Worm (Caenorhabditis elegans) whole organism, young adult: ENCODE measurements around the gene F38A5.22.

Experiments used
- C17E4.6 ChIP-seq: fragments of 200-800 bp; sonication (Bioruptor generic); IDR thresholded peaks from 2 replicates; pipeline ENCODE4 v1.3.6; 2022; ENCODE audit warnings: missing genetic modification reagents, missing genetic modification characterization, missing compliant biosample characterization
- F10E7.11 ChIP-seq: sonication (generic microtip); optimal IDR thresholded peaks from 2 replicates; lab custom pipeline; 2017; ENCODE audit warnings: mild to moderate bottlenecking, missing genetic modification characterization, moderate library complexity, missing compliant biosample characterization
- F33H1.4 ChIP-seq: fragments of 200-800 bp; sonication (Bioruptor generic); IDR thresholded peaks from 2 replicates; pipeline ENCODE4 v1.3.6; 2022; ENCODE audit warnings: missing genetic modification reagents, missing genetic modification characterization, missing compliant biosample characterization
- F52B5.7 ChIP-seq: sonication (generic microtip); optimal IDR thresholded peaks from 2 replicates; lab custom pipeline; 2016; ENCODE audit warnings: mild to moderate bottlenecking, missing genetic modification characterization, missing compliant biosample characterization
- F57A8.1 ChIP-seq: fragments of 200-800 bp; sonication (Bioruptor generic); optimal IDR thresholded peaks from 2 replicates; lab custom pipeline; 2018; ENCODE audit warnings: mild to moderate bottlenecking, missing genetic modification characterization, moderate library complexity, missing compliant biosample characterization
- K12H6.12 ChIP-seq: fragments of 200-800 bp; sonication (Bioruptor generic); optimal IDR thresholded peaks from 2 replicates; lab custom pipeline; 2018; ENCODE audit warnings: mild to moderate bottlenecking, missing genetic modification characterization, missing compliant biosample characterization
- T07F8.4 ChIP-seq: sonication (generic microtip); optimal IDR thresholded peaks from 2 replicates; lab custom pipeline; 2016; ENCODE audit warnings: mild to moderate bottlenecking, missing genetic modification characterization, moderate library complexity, missing compliant biosample characterization
- Y67H2A.10 ChIP-seq: fragments of 200-800 bp; sonication (Bioruptor generic); conservative IDR thresholded peaks from 2 replicates; pipeline ENCODE4 v1.3.6; 2022; ENCODE audit warnings: missing genetic modification reagents, missing genetic modification characterization, missing compliant biosample characterization
- Y95B8A.8 ChIP-seq: fragments of 200-800 bp; sonication (Bioruptor generic); IDR thresholded peaks from 2 replicates; pipeline ENCODE4 v1.3.6; 2022; ENCODE audit warnings: missing genetic modification reagents, missing genetic modification characterization, missing compliant biosample characterization
- ZK185.1 ChIP-seq: sonication (generic microtip); optimal IDR thresholded peaks from 2 replicates; lab custom pipeline; 2016; ENCODE audit warnings: mild to moderate bottlenecking, missing genetic modification characterization, missing compliant biosample characterization; ENCODE audit not compliant: poor library complexity, severe bottlenecking
- aptf-2 ChIP-seq: fragments of 200-800 bp; sonication (Bioruptor generic); conservative IDR thresholded peaks from 2 replicates; pipeline ENCODE4 v1.3.6; 2022; ENCODE audit warnings: missing genetic modification reagents, missing genetic modification characterization, missing compliant biosample characterization
- aptf-3 ChIP-seq: fragments of 200-800 bp; sonication (Bioruptor generic); IDR thresholded peaks from 2 replicates; pipeline ENCODE4 v1.3.6; 2022; ENCODE audit warnings: missing genetic modification characterization, missing compliant biosample characterization
- athp-1 ChIP-seq: sonication (generic microtip); optimal IDR thresholded peaks from 2 replicates; lab custom pipeline; 2017; ENCODE audit warnings: mild to moderate bottlenecking, missing genetic modification characterization, missing compliant biosample characterization
- attf-5 ChIP-seq: fragments of 200-800 bp; sonication (Bioruptor generic); optimal IDR thresholded peaks from 2 replicates; lab custom pipeline; 2018; ENCODE audit warnings: mild to moderate bottlenecking, missing genetic modification characterization, missing compliant biosample characterization
- attf-6 ChIP-seq: fragments of 200-800 bp; sonication (Bioruptor generic); IDR thresholded peaks from 2 replicates; pipeline ENCODE4 v1.3.6; 2022; ENCODE audit warnings: missing genetic modification reagents, missing genetic modification characterization, missing compliant biosample characterization
- bed-2 ChIP-seq: fragments of 200-800 bp; sonication (Bioruptor generic); IDR thresholded peaks from 2 replicates; pipeline ENCODE4 v1.3.6; 2022; ENCODE audit warnings: missing genetic modification reagents, missing genetic modification characterization, missing compliant biosample characterization
- cebp-1 ChIP-seq, 2 experiments: fragments of 200-800 bp in 1 of 2; sonication (Bioruptor generic) in 1 of 2; sonication (generic microtip) in 1 of 2; IDR thresholded peaks in 1 of 2; optimal IDR thresholded peaks in 1 of 2; 2 replicates each; pipeline versions ENCODE4 v1.3.6 to Lab custom; 2017 to 2022; ENCODE audit warnings: missing compliant biosample characterization in 2 of 2, missing genetic modification characterization in 2 of 2, mild to moderate bottlenecking in 1 of 2, missing genetic modification reagents in 1 of 2, moderate library complexity in 1 of 2
- cebp-2 ChIP-seq: fragments of 200-800 bp; sonication (Bioruptor generic); IDR thresholded peaks from 2 replicates; pipeline ENCODE4 v1.3.6; 2022; ENCODE audit warnings: missing genetic modification characterization, missing compliant biosample characterization
- ceh-40 ChIP-seq: fragments of 200-800 bp; sonication (Bioruptor generic); IDR thresholded peaks from 2 replicates; pipeline ENCODE4 v1.3.6; 2022; ENCODE audit warnings: missing genetic modification characterization, missing compliant biosample characterization
- ceh-79 ChIP-seq: sonication (generic microtip); optimal IDR thresholded peaks from 2 replicates; lab custom pipeline; 2017; ENCODE audit warnings: mild to moderate bottlenecking, missing genetic modification characterization, missing compliant biosample characterization
- ceh-91 ChIP-seq: fragments of 200-800 bp; sonication (Bioruptor generic); IDR thresholded peaks from 2 replicates; pipeline ENCODE4 v1.3.6; 2022; ENCODE audit warnings: missing genetic modification reagents, missing genetic modification characterization, missing compliant biosample characterization
- die-1 ChIP-seq: sonication (generic microtip); optimal IDR thresholded peaks from 2 replicates; lab custom pipeline; 2016; ENCODE audit warnings: missing genotype, mild to moderate bottlenecking, missing genetic modification characterization, missing compliant biosample characterization
- dox-1 ChIP-seq: fragments of 200-800 bp; sonication (Bioruptor generic); IDR thresholded peaks from 2 replicates; pipeline ENCODE4 v1.3.6; 2022; ENCODE audit warnings: missing genetic modification reagents, missing genetic modification characterization, missing compliant biosample characterization
- dpff-1 ChIP-seq: sonication (generic microtip); optimal IDR thresholded peaks from 2 replicates; lab custom pipeline; 2017; ENCODE audit warnings: mild to moderate bottlenecking, missing genetic modification characterization, missing compliant biosample characterization
- dpl-1 ChIP-seq: fragments of 150-350 bp; optimal IDR thresholded peaks from 2 replicates; lab custom pipeline; 2014; ENCODE audit warnings: missing biosample characterization, missing genetic modification reagents, missing genetic modification characterization
- egrh-3 ChIP-seq: fragments of 200-800 bp; sonication (Bioruptor generic); IDR thresholded peaks from 2 replicates; pipeline ENCODE4 v1.3.6; 2022; ENCODE audit warnings: missing genetic modification reagents, missing genetic modification characterization, missing compliant biosample characterization
- fkh-3 ChIP-seq: sonication (generic microtip); optimal IDR thresholded peaks from 2 replicates; lab custom pipeline; 2016; ENCODE audit warnings: mild to moderate bottlenecking, missing genetic modification characterization, missing compliant biosample characterization
- hlh-26 ChIP-seq: fragments of 200-800 bp; sonication (Bioruptor generic); conservative IDR thresholded peaks from 2 replicates; pipeline ENCODE4 v1.3.6; 2022; ENCODE audit warnings: missing genetic modification reagents, missing genetic modification characterization, missing compliant biosample characterization
- hmg-1.2 ChIP-seq: fragments of 200-800 bp; sonication (Bioruptor generic); IDR thresholded peaks from 2 replicates; pipeline ENCODE4 v1.3.6; 2022; ENCODE audit warnings: missing genetic modification reagents, missing genetic modification characterization, missing compliant biosample characterization
- hrde-1 ChIP-seq: sonication (generic microtip); optimal IDR thresholded peaks from 2 replicates; lab custom pipeline; 2016; ENCODE audit warnings: missing genetic modification characterization, mild to moderate bottlenecking, missing compliant biosample characterization, moderate library complexity, missing genotype, missing genetic modification reagents, borderline replicate concordance
- lag-1 ChIP-seq: fragments of 200-800 bp; sonication (Bioruptor generic); IDR thresholded peaks from 2 replicates; pipeline ENCODE4 v1.3.6; 2022; ENCODE audit warnings: missing genetic modification reagents, missing genetic modification characterization, missing compliant biosample characterization
- let-526 ChIP-seq: fragments of 200-800 bp; sonication (Bioruptor generic); IDR thresholded peaks from 2 replicates; pipeline ENCODE4 v1.3.6; 2022; ENCODE audit warnings: missing genetic modification reagents, missing genetic modification characterization, missing compliant biosample characterization
- lir-1 ChIP-seq: fragments of 200-800 bp; sonication (Bioruptor generic); conservative IDR thresholded peaks from 2 replicates; pipeline ENCODE4 v1.3.6; 2022; ENCODE audit warnings: missing genetic modification reagents, missing genetic modification characterization, missing compliant biosample characterization
- lsl-1 ChIP-seq: fragments of 200-800 bp; sonication (Bioruptor generic); optimal IDR thresholded peaks from 2 replicates; lab custom pipeline; 2018; ENCODE audit warnings: mild to moderate bottlenecking, missing genetic modification characterization, moderate library complexity, missing compliant biosample characterization
- mes-4 ChIP-seq: sonication (generic microtip); optimal IDR thresholded peaks from 2 replicates; lab custom pipeline; 2016; ENCODE audit warnings: missing genotype, missing genetic modification characterization, missing compliant biosample characterization
- nfya-2 ChIP-seq: fragments of 200-800 bp; sonication (Bioruptor generic); IDR thresholded peaks from 2 replicates; pipeline ENCODE4 v1.3.6; 2022; ENCODE audit warnings: missing genetic modification reagents, missing genetic modification characterization, missing compliant biosample characterization
- nhr-120 ChIP-seq: fragments of 200-800 bp; sonication (Bioruptor generic); IDR thresholded peaks from 2 replicates; pipeline ENCODE4 v1.3.6; 2022; ENCODE audit warnings: missing genetic modification characterization, missing compliant biosample characterization
- nhr-27 ChIP-seq: fragments of 200-800 bp; sonication (Bioruptor generic); optimal IDR thresholded peaks from 2 replicates; lab custom pipeline; 2018; ENCODE audit warnings: mild to moderate bottlenecking, missing genetic modification characterization, moderate library complexity, missing compliant biosample characterization
- nhr-90 ChIP-seq: sonication (generic microtip); optimal IDR thresholded peaks from 2 replicates; lab custom pipeline; 2016; ENCODE audit warnings: missing genotype, mild to moderate bottlenecking, missing genetic modification characterization, missing compliant biosample characterization
- pbrm-1 ChIP-seq: fragments of 200-800 bp; sonication (Bioruptor generic); IDR thresholded peaks from 2 replicates; pipeline ENCODE4 v1.3.6; 2022; ENCODE audit warnings: missing genetic modification reagents, missing genetic modification characterization, missing compliant biosample characterization
- pha-4 ChIP-seq: fragments of 150-350 bp; sonication (generic microtip); optimal IDR thresholded peaks from 2 replicates; lab custom pipeline; 2014; ENCODE audit warnings: missing biosample characterization, missing genetic modification reagents, missing genetic modification characterization
- repo-1 ChIP-seq: sonication (generic microtip); optimal IDR thresholded peaks from 2 replicates; lab custom pipeline; 2017; ENCODE audit warnings: mild to moderate bottlenecking, missing genetic modification characterization, missing compliant biosample characterization
- sea-2 ChIP-seq: fragments of 200-800 bp; sonication (Bioruptor generic); IDR thresholded peaks from 2 replicates; pipeline ENCODE4 v1.3.6; 2022; ENCODE audit warnings: missing genetic modification characterization, missing compliant biosample characterization
- somi-1 ChIP-seq: fragments of 200-800 bp; sonication (Bioruptor generic); optimal IDR thresholded peaks from 2 replicates; lab custom pipeline; 2018; ENCODE audit warnings: mild to moderate bottlenecking, missing genetic modification characterization, missing compliant biosample characterization
- tbx-9 ChIP-seq: sonication (generic microtip); optimal IDR thresholded peaks from 2 replicates; lab custom pipeline; 2016; ENCODE audit warnings: borderline replicate concordance, missing genetic modification characterization, inconsistent platforms, missing compliant biosample characterization
- unc-62 ChIP-seq: fragments of 150-350 bp; optimal IDR thresholded peaks from 2 replicates; lab custom pipeline; 2014; ENCODE audit warnings: missing biosample characterization, missing genetic modification reagents, missing genetic modification characterization
- ztf-18 ChIP-seq: sonication (generic microtip); optimal IDR thresholded peaks from 2 replicates; lab custom pipeline; 2016; ENCODE audit warnings: missing genotype, mild to moderate bottlenecking, missing genetic modification characterization, missing compliant biosample characterization
- ztf-25 ChIP-seq: fragments of 200-800 bp; sonication (Bioruptor generic); IDR thresholded peaks from 2 replicates; pipeline ENCODE4 v1.3.6; 2022; ENCODE audit warnings: missing genetic modification reagents, missing genetic modification characterization, missing compliant biosample characterization
- ztf-6 ChIP-seq: fragments of 200-800 bp; sonication (Bioruptor generic); IDR thresholded peaks from 2 replicates; pipeline ENCODE4 v1.3.6; 2022; ENCODE audit warnings: missing genetic modification reagents, missing genetic modification characterization, missing compliant biosample characterization

F38A5.22 gene

ce11 chrIV:6585397-6585921 lies 10.3 kb downstream of the F38A5.22 start, which contains the start of the genes F38A5.2 and dnj-11 (continued):
- TF ChIP-seq egrh-3 (GFP tag; lab: Robert Waterston, UW) (0 out of 2 replicates have a peak, but pooled peaks have one; percentile 24), attf-5 (GFP tag; lab: Kevin White, UChicago) (peak; percentile 82), fkh-3 (tag; lab: Kevin White, UChicago) (no peak), ceh-40 (GFP tag; lab: Robert Waterston, UW) (no peak), attf-6 (GFP tag; lab: Robert Waterston, UW) (no peak), hrde-1 (no peak), nhr-27 (tag; lab: Kevin White, UChicago) (no peak), ceh-91 (no peak), nhr-90 (no peak), hmg-1.2 (GFP tag; lab: Robert Waterston, UW) (peak; percentile 95), lsl-1 (GFP tag; lab: Kevin White, UChicago) (peak; percentile 46), unc-62 (GFP tag; lab: Kevin White, UChicago) (no peak), F33H1.4 (GFP tag; lab: Robert Waterston, UW) (0 out of 2 replicates have a peak, but pooled peaks have one; percentile 23), Y95B8A.8 (GFP tag; lab: Robert Waterston, UW) (0 out of 2 replicates have a peak, but pooled peaks have one; percentile 23), lag-1 (GFP tag; lab: Robert Waterston, UW) (no peak), C17E4.6 (GFP tag; lab: Robert Waterston, UW) (no peak), lir-1 (GFP tag; lab: Robert Waterston, UW) (no peak), dpl-1 (GFP tag; lab: Kevin White, UChicago) (peak; percentile 25), bed-2 (no peak), ceh-79 (tag; lab: Kevin White, UChicago) (no peak), pbrm-1 (GFP tag; lab: Robert Waterston, UW) (peak; percentile 67), F52B5.7 (no peak), ztf-25 (GFP tag; lab: Robert Waterston, UW) (no peak), sea-2 (GFP tag; lab: Robert Waterston, UW) (no peak), Y67H2A.10 (no peak), mes-4 (tag; lab: Kevin White, UChicago) (no peak), ztf-18 (tag; lab: Kevin White, UChicago) (no peak), F57A8.1 (GFP tag; lab: Kevin White, UChicago) (no peak), cebp-2 (GFP tag; lab: Robert Waterston, UW) (no peak), aptf-3 (GFP tag; lab: Robert Waterston, UW) (no peak), ZK185.1 (tag; lab: Kevin White, UChicago) (peak; percentile 2), let-526 (GFP tag; lab: Robert Waterston, UW) (no peak), hlh-26 (GFP tag; lab: Robert Waterston, UW) (no peak), somi-1 (GFP tag; lab: Kevin White, UChicago) (no peak), aptf-2 (GFP tag; lab: Robert Waterston, UW) (no peak), T07F8.4 (tag; lab: Kevin White, UChicago) (no peak), F10E7.11 (tag; lab: Kevin White, UChicago) (no peak), K12H6.12 (tag; lab: Kevin White, UChicago) (peak; percentile 48), tbx-9 (no peak), cebp-1 (GFP tag; IDR thresholded peaks at IDR 0.05; lab: Robert Waterston, UW) (no peak), cebp-1 (tag; optimal IDR thresholded peaks at IDR 0.05; lab: Kevin White, UChicago) (peak; percentile 75), die-1 (tag; lab: Kevin White, UChicago) (no peak), pha-4 (peak; percentile 66), nfya-2 (GFP tag; lab: Robert Waterston, UW) (no peak), ztf-6 (GFP tag; lab: Robert Waterston, UW) (no peak), nhr-120 (GFP tag; lab: Robert Waterston, UW) (no peak), dpff-1 (tag; lab: Kevin White, UChicago) (no peak), dox-1 (GFP tag; lab: Robert Waterston, UW) (peak; percentile 76; the same call in 1 of the 2 replicates), athp-1 (tag; lab: Kevin White, UChicago) (no peak), repo-1 (tag; lab: Kevin White, UChicago) (no peak)
